Fruit fly (Drosophila melanogaster) whole organism, embryonic: Measurements from ENCODE around the gene CG16957.

Source experiments
- Abd-B ChIP-seq: fragments of 200-800 bp; sonication (Bioruptor generic); optimal IDR thresholded peaks from 2 replicates; lab custom pipeline; 2018; ENCODE audit warnings: missing biosample characterization, mild to moderate bottlenecking, missing genetic modification characterization, moderate library complexity
- Blimp-1 ChIP-seq: fragments of 200-800 bp; sonication (Bioruptor generic); optimal IDR thresholded peaks from 3 replicates; lab custom pipeline; 2018; ENCODE audit warnings: missing biosample characterization, missing genetic modification characterization, mild to moderate bottlenecking, moderate library complexity, missing genetic modification reagents
- C15 ChIP-seq: fragments of 200-800 bp; sonication (Bioruptor generic); IDR thresholded peaks from 3 replicates; pipeline ENCODE4 v1.3.6; 2022; ENCODE audit warnings: missing biosample characterization, missing genetic modification characterization
- CG10462 ChIP-seq: fragments of 200-800 bp; sonication (Bioruptor generic); optimal IDR thresholded peaks from 2 replicates; lab custom pipeline; 2016; ENCODE audit warnings: missing biosample characterization, missing genetic modification characterization
- CG12299 ChIP-seq: fragments of 200-800 bp; sonication (Bioruptor generic); optimal IDR thresholded peaks from 2 replicates; lab custom pipeline; 2018; ENCODE audit warnings: missing biosample characterization, mild to moderate bottlenecking, missing genetic modification characterization
- CG1233 ChIP-seq: fragments of 200-800 bp; sonication (Bioruptor generic); optimal IDR thresholded peaks from 4 replicates; lab custom pipeline; 2018; ENCODE audit warnings: missing biosample characterization, mild to moderate bottlenecking, missing genetic modification characterization
- CG13287 ChIP-seq: fragments of 200-800 bp; sonication (Bioruptor generic); IDR thresholded peaks from 2 replicates; pipeline ENCODE4 v1.3.6; 2022; ENCODE audit warnings: missing biosample characterization, missing genetic modification characterization; ENCODE audit not compliant: partially characterized antibody
- CG15601 ChIP-seq: fragments of 200-800 bp; sonication (Bioruptor generic); optimal IDR thresholded peaks from 3 replicates; lab custom pipeline; 2019; ENCODE audit warnings: missing biosample characterization, mild to moderate bottlenecking, missing genetic modification characterization, moderate library complexity
- CG17912 ChIP-seq: fragments of 200-800 bp; sonication (Bioruptor generic); optimal IDR thresholded peaks from 2 replicates; lab custom pipeline; 2018; ENCODE audit warnings: missing biosample characterization, mild to moderate bottlenecking, missing genetic modification characterization
- CG32772 ChIP-seq: fragments of 200-800 bp; sonication (Bioruptor generic); IDR thresholded peaks from 2 replicates; pipeline ENCODE4 v1.3.6; 2022; ENCODE audit warnings: missing biosample characterization, missing genetic modification characterization
- CG3407 ChIP-seq: fragments of 200-800 bp; sonication (Bioruptor generic); optimal IDR thresholded peaks from 2 replicates; lab custom pipeline; 2018; ENCODE audit warnings: missing biosample characterization, mild to moderate bottlenecking, missing genetic modification characterization
- CG42726 ChIP-seq: fragments of 200-800 bp; sonication (Bioruptor generic); IDR thresholded peaks from 2 replicates; pipeline ENCODE4 v1.3.6; 2022; ENCODE audit warnings: missing biosample characterization, missing genetic modification characterization; ENCODE audit not compliant: partially characterized antibody
- CG4707 ChIP-seq: fragments of 200-800 bp; sonication (Bioruptor generic); optimal IDR thresholded peaks from 2 replicates; lab custom pipeline; 2018; ENCODE audit warnings: missing biosample characterization, mild to moderate bottlenecking, missing genetic modification characterization, moderate library complexity
- CG6689 ChIP-seq: fragments of 200-800 bp; sonication (Bioruptor generic); IDR thresholded peaks from 2 replicates; pipeline ENCODE4 v1.3.6; 2022; ENCODE audit warnings: missing biosample characterization, missing genetic modification characterization
- CG8089 ChIP-seq: fragments of 200-800 bp; sonication (Bioruptor generic); optimal IDR thresholded peaks from 3 replicates; lab custom pipeline; 2016; ENCODE audit warnings: missing biosample characterization, missing genetic modification characterization
- CG8388 ChIP-seq: fragments of 200-800 bp; sonication (Bioruptor generic); optimal IDR thresholded peaks from 2 replicates; lab custom pipeline; 2019; ENCODE audit warnings: missing biosample characterization, mild to moderate bottlenecking, missing genetic modification characterization, moderate library complexity
- CG8478 ChIP-seq: fragments of >200 bp; optimal IDR thresholded peaks from 2 replicates; lab custom pipeline; 2018
- CG9437 ChIP-seq: fragments of 200-800 bp; sonication (Bioruptor generic); optimal IDR thresholded peaks from 2 replicates; lab custom pipeline; 2018; ENCODE audit warnings: missing biosample characterization, mild to moderate bottlenecking, missing genetic modification characterization
- CTCF ChIP-seq: fragments of 200-800 bp; sonication (Bioruptor generic); optimal IDR thresholded peaks from 2 replicates; lab custom pipeline; 2017; ENCODE audit warnings: missing biosample characterization, mild to moderate bottlenecking, missing genetic modification characterization, moderate library complexity
- Chrac-16 ChIP-seq: fragments of 200-800 bp; sonication (Bioruptor generic); optimal IDR thresholded peaks from 3 replicates; lab custom pipeline; 2016; ENCODE audit warnings: missing biosample characterization, missing genetic modification characterization
- Doc3 ChIP-seq: fragments of 200-800 bp; sonication (Bioruptor generic); IDR thresholded peaks from 3 replicates; pipeline ENCODE4 v1.3.6; 2022; ENCODE audit warnings: missing biosample characterization, missing genetic modification characterization; ENCODE audit not compliant: partially characterized antibody
- H2.0 ChIP-seq: fragments of 200-800 bp; sonication (Bioruptor generic); IDR thresholded peaks from 2 replicates; pipeline ENCODE4 v1.3.6; 2022; ENCODE audit warnings: missing biosample characterization, missing genetic modification characterization
- HmgD ChIP-seq: fragments of 200-800 bp; sonication (Bioruptor generic); optimal IDR thresholded peaks from 3 replicates; lab custom pipeline; 2016; ENCODE audit warnings: missing biosample characterization, missing genetic modification characterization
- MESR4 ChIP-seq: fragments of 200-800 bp; sonication (Bioruptor generic); optimal IDR thresholded peaks from 2 replicates; lab custom pipeline; 2018; ENCODE audit warnings: missing biosample characterization, mild to moderate bottlenecking, missing genetic modification characterization, moderate library complexity
- Mad ChIP-seq: fragments of 200-800 bp; sonication (Bioruptor generic); optimal IDR thresholded peaks from 2 replicates; lab custom pipeline; 2016; ENCODE audit warnings: missing biosample characterization, missing genetic modification characterization
- Mrtf ChIP-seq: fragments of 200-800 bp; sonication (Bioruptor generic); IDR thresholded peaks from 3 replicates; pipeline ENCODE4 v1.3.6; 2022; ENCODE audit warnings: missing biosample characterization, missing genetic modification characterization
- Nf-YA ChIP-seq: fragments of 200-800 bp; sonication (Bioruptor generic); IDR thresholded peaks from 2 replicates; pipeline ENCODE4 v1.3.6; 2022; ENCODE audit warnings: missing biosample characterization, missing genetic modification characterization
- Sin3A ChIP-seq: fragments of >200 bp; optimal IDR thresholded peaks from 2 replicates; lab custom pipeline; 2018
- Ssrp ChIP-seq: fragments of 200-800 bp; sonication (Bioruptor generic); optimal IDR thresholded peaks from 2 replicates; lab custom pipeline; 2018; ENCODE audit warnings: missing biosample characterization, mild to moderate bottlenecking, missing genetic modification characterization, moderate library complexity
- TFAM ChIP-seq: fragments of 200-800 bp; sonication (Bioruptor generic); optimal IDR thresholded peaks from 2 replicates; lab custom pipeline; 2017; ENCODE audit warnings: missing biosample characterization, missing genetic modification characterization, inconsistent platforms
- ato ChIP-seq: fragments of 200-800 bp; sonication (Bioruptor generic); IDR thresholded peaks from 2 replicates; pipeline ENCODE4 v1.3.6; 2022; ENCODE audit warnings: missing biosample characterization, missing genetic modification characterization; ENCODE audit not compliant: partially characterized antibody
- cas ChIP-seq: fragments of 200-800 bp; sonication (Bioruptor generic); IDR thresholded peaks from 2 replicates; pipeline ENCODE4 v1.3.6; 2022; ENCODE audit warnings: missing biosample characterization, missing genetic modification characterization
- eve ChIP-seq, 2 experiments: fragments of >200 bp; optimal IDR thresholded peaks; 2 replicates each; lab custom pipeline; 2017; ENCODE audit warnings: missing biosample characterization in 2 of 2, missing genetic modification characterization in 2 of 2
- ewg ChIP-seq: fragments of 200-800 bp; sonication (Bioruptor generic); optimal IDR thresholded peaks from 3 replicates; lab custom pipeline; 2017; ENCODE audit warnings: mild to moderate bottlenecking, missing biosample characterization, missing genetic modification reagents, missing genetic modification characterization
- fd102C ChIP-seq: fragments of 200-800 bp; sonication (Bioruptor generic); optimal IDR thresholded peaks from 2 replicates; lab custom pipeline; 2018; ENCODE audit warnings: missing biosample characterization, mild to moderate bottlenecking, missing genetic modification characterization, moderate library complexity
- gfzf ChIP-seq: fragments of 200-800 bp; sonication (Bioruptor generic); optimal IDR thresholded peaks from 2 replicates; lab custom pipeline; 2016; ENCODE audit warnings: missing biosample characterization, mild to moderate bottlenecking, missing genetic modification characterization, moderate library complexity
- hkb ChIP-seq, 2 experiments: fragments of 200-800 bp in 1 of 2; fragments of >200 bp in 1 of 2; sonication (Bioruptor generic) in 1 of 2; IDR thresholded peaks in 1 of 2; optimal IDR thresholded peaks in 1 of 2; 2 replicates each; pipeline versions ENCODE4 v1.3.6 to Lab custom; 2017 to 2022; ENCODE audit warnings: missing biosample characterization in 1 of 2, missing genetic modification characterization in 1 of 2
- kay ChIP-seq: fragments of 200-800 bp; sonication (Bioruptor generic); optimal IDR thresholded peaks from 2 replicates; lab custom pipeline; 2016; ENCODE audit warnings: missing biosample characterization, missing genetic modification characterization
- nmo ChIP-seq: fragments of 200-800 bp; sonication (Bioruptor generic); optimal IDR thresholded peaks from 2 replicates; lab custom pipeline; 2018; ENCODE audit warnings: missing biosample characterization, mild to moderate bottlenecking, missing genetic modification characterization, moderate library complexity
- oc ChIP-seq: fragments of 200-800 bp; sonication (Bioruptor generic); optimal IDR thresholded peaks from 2 replicates; lab custom pipeline; 2018; ENCODE audit warnings: missing biosample characterization, mild to moderate bottlenecking, missing genetic modification characterization, moderate library complexity
- pros ChIP-seq: fragments of 200-800 bp; sonication (Bioruptor generic); optimal IDR thresholded peaks from 3 replicates; lab custom pipeline; 2019; ENCODE audit warnings: missing biosample characterization, mild to moderate bottlenecking, missing genetic modification characterization, moderate library complexity
- slbo ChIP-seq: fragments of 200-800 bp; sonication (Bioruptor generic); IDR thresholded peaks from 2 replicates; pipeline ENCODE4 v1.3.6; 2022; ENCODE audit warnings: missing biosample characterization, missing genetic modification characterization
- slp2 ChIP-seq: fragments of 200-800 bp; sonication (Bioruptor generic); optimal IDR thresholded peaks from 2 replicates; lab custom pipeline; 2016; ENCODE audit warnings: missing biosample characterization, missing genetic modification characterization
- sna ChIP-seq: fragments of 200-800 bp; sonication (Bioruptor generic); IDR thresholded peaks from 2 replicates; pipeline ENCODE4 v1.3.6; 2022; ENCODE audit warnings: missing biosample characterization, missing genetic modification characterization; ENCODE audit not compliant: partially characterized antibody
- so ChIP-seq: fragments of 200-800 bp; sonication (Bioruptor generic); IDR thresholded peaks from 3 replicates; pipeline ENCODE4 v1.3.6; 2022; ENCODE audit warnings: missing biosample characterization, missing genetic modification characterization
- sqz ChIP-seq: fragments of 200-800 bp; sonication (Bioruptor generic); optimal IDR thresholded peaks from 3 replicates; lab custom pipeline; 2018; ENCODE audit warnings: missing biosample characterization, mild to moderate bottlenecking, missing genetic modification characterization
- tgo ChIP-seq: fragments of 200-800 bp; sonication (Bioruptor generic); IDR thresholded peaks from 3 replicates; pipeline ENCODE4 v1.3.6; 2022; ENCODE audit warnings: missing biosample characterization, missing genetic modification characterization
- tx ChIP-seq: fragments of 200-800 bp; sonication (Bioruptor generic); optimal IDR thresholded peaks from 2 replicates; lab custom pipeline; 2016; ENCODE audit warnings: missing biosample characterization, missing genetic modification characterization
- unc-4 ChIP-seq: fragments of 200-800 bp; sonication (Bioruptor generic); IDR thresholded peaks from 2 replicates; pipeline ENCODE4 v1.3.6; 2022; ENCODE audit warnings: missing biosample characterization, missing genetic modification characterization; ENCODE audit not compliant: partially characterized antibody
- vvl ChIP-seq: fragments of 200-800 bp; sonication (Bioruptor generic); IDR thresholded peaks from 2 replicates; pipeline ENCODE4 v1.3.6; 2022; ENCODE audit warnings: missing biosample characterization, missing genetic modification characterization
- zfh2 ChIP-seq: fragments of 200-800 bp; sonication (Bioruptor generic); optimal IDR thresholded peaks from 2 replicates; lab custom pipeline; 2016; ENCODE audit warnings: missing biosample characterization, missing genetic modification characterization

Gene CG16957

DNA sequence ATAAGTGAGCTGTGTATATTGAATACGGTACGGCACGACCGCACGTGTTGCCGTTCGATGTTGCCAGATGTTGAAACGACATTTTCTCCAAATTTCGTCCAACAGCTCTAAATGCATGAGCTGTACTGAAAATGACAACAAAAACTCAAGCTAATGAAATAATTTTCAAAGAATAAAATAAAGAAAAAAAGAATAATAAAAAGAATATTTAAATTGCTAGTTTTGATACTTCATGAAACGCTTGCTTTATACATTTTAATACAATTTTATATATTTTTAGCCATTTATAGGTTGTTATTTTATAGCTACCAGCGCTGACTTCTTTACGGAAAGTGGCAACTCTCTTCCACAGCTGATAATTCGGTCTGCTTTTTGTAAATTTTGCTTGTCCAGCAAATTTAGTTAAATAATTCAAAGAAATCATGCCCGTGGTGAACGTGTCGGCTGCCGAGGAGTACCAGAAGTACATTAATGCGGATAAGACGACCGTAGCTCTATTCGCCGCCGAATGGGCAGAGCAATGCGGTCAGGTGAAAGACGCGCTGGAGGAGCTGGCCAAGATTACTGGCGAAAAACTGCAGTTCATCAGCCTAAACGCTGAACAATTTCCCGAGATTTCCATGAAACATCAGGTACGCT, 29.8 kb downstream of the CG16957 start, which contains the start of the genes Nnp-1 and Grx3 (continued):
- TF ChIP-seq pros (GFP tag; lab: Kevin White, UChicago) (no peak), oc (tag; lab: Kevin White, UChicago) (no peak), Blimp-1 (GFP tag; lab: Kevin White, UChicago) (no peak), sqz (no peak), CG10462 (GFP tag; lab: Kevin White, UChicago) (no peak), CG9437 (GFP tag; lab: Kevin White, UChicago) (peak; percentile 60), CG6689 (peak; percentile 49), CG8478 (lab: Kevin White, UChicago) (no peak), CG1233 (GFP tag; lab: Kevin White, UChicago) (no peak), Doc3 (GFP tag; lab: Robert Waterston, UW) (no peak), CG8089 (GFP tag; lab: Kevin White, UChicago) (no peak), kay (no peak), hkb (optimal IDR thresholded peaks at IDR 0.05; lab: Kevin White, UChicago) (peak; percentile 21), hkb (GFP tag; IDR thresholded peaks at IDR 0.05; lab: Robert Waterston, UW) (no peak), fd102C (GFP tag; lab: Kevin White, UChicago) (no peak), CG3407 (no peak), Sin3A (lab: Kevin White, UChicago) (peak; percentile 56), eve (GFP tag; optimal IDR thresholded peaks at IDR 0.05; lab: Kevin White, UChicago) (no peak), gfzf (GFP tag; lab: Kevin White, UChicago) (peak; percentile 52), tgo (GFP tag; lab: Robert Waterston, UW) (peak; percentile 64), CG8388 (GFP tag; lab: Kevin White, UChicago) (no peak), unc-4 (GFP tag; lab: Robert Waterston, UW) (no peak), ewg (GFP tag; lab: Kevin White, UChicago) (peak; percentile 24), CG12299 (tag; lab: Kevin White, UChicago) (peak; percentile 46), tx (no peak), MESR4 (GFP tag; lab: Kevin White, UChicago) (peak; percentile 26), Nf-YA (GFP tag; lab: Robert Waterston, UW) (no peak), vvl (no peak), Mad (peak; percentile 37), ato (GFP tag; lab: Robert Waterston, UW) (no peak), CG15601 (tag; lab: Kevin White, UChicago) (no peak), TFAM (GFP tag; lab: Kevin White, UChicago) (no peak), H2.0 (0 out of 2 replicates have a peak, but pooled peaks have one; percentile 16), HmgD (GFP tag; lab: Kevin White, UChicago) (no peak), Mrtf (GFP tag; lab: Robert Waterston, UW) (no peak), sna (no peak), Abd-B (peak; percentile 76), Chrac-16 (GFP tag; lab: Kevin White, UChicago) (peak; percentile 35), CTCF (GFP tag; lab: Kevin White, UChicago) (no peak), slbo (GFP tag; lab: Robert Waterston, UW) (peak; percentile 72), cas (GFP tag; lab: Robert Waterston, UW) (no peak), CG17912 (GFP tag; lab: Kevin White, UChicago) (no peak), so (GFP tag; lab: Robert Waterston, UW) (no peak), C15 (no peak), CG32772 (GFP tag; lab: Robert Waterston, UW) (peak; percentile 39), Ssrp (tag; lab: Kevin White, UChicago) (peak; percentile 29), CG4707 (GFP tag; lab: Kevin White, UChicago) (no peak), nmo (peak; percentile 82), CG42726 (GFP tag; lab: Robert Waterston, UW) (no peak), slp2 (GFP tag; lab: Kevin White, UChicago) (no peak), CG13287 (GFP tag; lab: Robert Waterston, UW) (0 out of 2 replicates have a peak, but pooled peaks have one; percentile 30), zfh2 (no peak)
